Worm (Caenorhabditis elegans): ENCODE measurements around the gene sftd-3.
A peak's percentile ranks its signal among the peaks of the same experiment; 100 is the strongest.

ce11 chrII:8933693-8934432 is 30.1 kb downstream of the sftd-3 start, which contains the start of gene T21B10.3:
- TF ChIP-seq W03F9.2 (tag; optimal IDR thresholded peaks at IDR 0.05), result peak; percentile 68
- peak; percentile 22 for TF ChIP-seq him-1 (tag; optimal IDR thresholded peaks at IDR 0.05)
- no peak for TF ChIP-seq dao-5 (tag; optimal IDR thresholded peaks at IDR 0.05)

Data from whole organism, L4/young adult.